Worm (Caenorhabditis elegans) whole organism, young adult: Measurements from ENCODE around the gene lido-5.

ENCODE experiments used
- B0035.1 ChIP-seq: sonication (generic microtip); optimal IDR thresholded peaks from 2 replicates; lab custom pipeline; 2016; ENCODE audit warnings: missing genetic modification characterization, mild to moderate bottlenecking, missing compliant biosample characterization, missing genotype, missing genetic modification reagents
- B0336.3 ChIP-seq: fragments of 200-800 bp; sonication (Bioruptor generic); IDR thresholded peaks from 2 replicates; pipeline ENCODE4 v1.3.6; 2022; ENCODE audit warnings: missing genetic modification characterization, missing compliant biosample characterization
- C17E4.6 ChIP-seq: fragments of 200-800 bp; sonication (Bioruptor generic); IDR thresholded peaks from 2 replicates; pipeline ENCODE4 v1.3.6; 2022; ENCODE audit warnings: missing genetic modification reagents, missing genetic modification characterization, missing compliant biosample characterization
- F39B2.1 ChIP-seq: fragments of 200-800 bp; sonication (Bioruptor generic); IDR thresholded peaks from 2 replicates; pipeline ENCODE4 v1.3.6; 2022; ENCODE audit warnings: missing genetic modification reagents, missing genetic modification characterization, missing compliant biosample characterization
- F49E8.2 ChIP-seq: sonication (generic microtip); optimal IDR thresholded peaks from 3 replicates; lab custom pipeline; 2017; ENCODE audit warnings: missing genetic modification characterization, mild to moderate bottlenecking, missing compliant biosample characterization, antibody characterized with exemption, moderate library complexity; ENCODE audit not compliant: insufficient read depth
- F52B5.7 ChIP-seq: sonication (generic microtip); optimal IDR thresholded peaks from 2 replicates; lab custom pipeline; 2016; ENCODE audit warnings: mild to moderate bottlenecking, missing genetic modification characterization, missing compliant biosample characterization
- F57C9.4 ChIP-seq: sonication (generic microtip); optimal IDR thresholded peaks from 2 replicates; lab custom pipeline; 2017; ENCODE audit warnings: mild to moderate bottlenecking, missing genetic modification characterization, missing compliant biosample characterization
- K11D2.4 ChIP-seq: fragments of 200-800 bp; sonication (Bioruptor generic); IDR thresholded peaks from 2 replicates; pipeline ENCODE4 v1.3.6; 2022; ENCODE audit warnings: missing genetic modification reagents, missing genetic modification characterization, missing compliant biosample characterization
- Y56A3A.18 ChIP-seq: fragments of 200-800 bp; sonication (Bioruptor generic); IDR thresholded peaks from 2 replicates; pipeline ENCODE4 v1.3.6; 2022; ENCODE audit warnings: missing genetic modification reagents, missing genetic modification characterization, missing compliant biosample characterization
- Y79H2A.3 ChIP-seq: fragments of 200-800 bp; sonication (Bioruptor generic); conservative IDR thresholded peaks from 2 replicates; pipeline ENCODE4 v1.3.6; 2022; ENCODE audit warnings: missing genetic modification reagents, missing genetic modification characterization, missing compliant biosample characterization
- Y95B8A.8 ChIP-seq: fragments of 200-800 bp; sonication (Bioruptor generic); IDR thresholded peaks from 2 replicates; pipeline ENCODE4 v1.3.6; 2022; ENCODE audit warnings: missing genetic modification reagents, missing genetic modification characterization, missing compliant biosample characterization
- aptf-2 ChIP-seq: fragments of 200-800 bp; sonication (Bioruptor generic); conservative IDR thresholded peaks from 2 replicates; pipeline ENCODE4 v1.3.6; 2022; ENCODE audit warnings: missing genetic modification reagents, missing genetic modification characterization, missing compliant biosample characterization
- attf-6 ChIP-seq: fragments of 200-800 bp; sonication (Bioruptor generic); IDR thresholded peaks from 2 replicates; pipeline ENCODE4 v1.3.6; 2022; ENCODE audit warnings: missing genetic modification reagents, missing genetic modification characterization, missing compliant biosample characterization
- cebp-1 ChIP-seq, 2 experiments: fragments of 200-800 bp in 1 of 2; sonication (Bioruptor generic) in 1 of 2; sonication (generic microtip) in 1 of 2; IDR thresholded peaks in 1 of 2; optimal IDR thresholded peaks in 1 of 2; 2 replicates each; pipeline versions ENCODE4 v1.3.6 to Lab custom; 2017 to 2022; ENCODE audit warnings: missing compliant biosample characterization in 2 of 2, missing genetic modification characterization in 2 of 2, mild to moderate bottlenecking in 1 of 2, missing genetic modification reagents in 1 of 2, moderate library complexity in 1 of 2
- ceh-40 ChIP-seq: fragments of 200-800 bp; sonication (Bioruptor generic); IDR thresholded peaks from 2 replicates; pipeline ENCODE4 v1.3.6; 2022; ENCODE audit warnings: missing genetic modification characterization, missing compliant biosample characterization
- ceh-58 ChIP-seq: fragments of 200-800 bp; sonication (Bioruptor generic); IDR thresholded peaks from 2 replicates; pipeline ENCODE4 v1.3.6; 2022; ENCODE audit warnings: missing genetic modification characterization, missing compliant biosample characterization
- ceh-79 ChIP-seq: sonication (generic microtip); optimal IDR thresholded peaks from 2 replicates; lab custom pipeline; 2017; ENCODE audit warnings: mild to moderate bottlenecking, missing genetic modification characterization, missing compliant biosample characterization
- dox-1 ChIP-seq: fragments of 200-800 bp; sonication (Bioruptor generic); IDR thresholded peaks from 2 replicates; pipeline ENCODE4 v1.3.6; 2022; ENCODE audit warnings: missing genetic modification reagents, missing genetic modification characterization, missing compliant biosample characterization
- egrh-3 ChIP-seq: fragments of 200-800 bp; sonication (Bioruptor generic); IDR thresholded peaks from 2 replicates; pipeline ENCODE4 v1.3.6; 2022; ENCODE audit warnings: missing genetic modification reagents, missing genetic modification characterization, missing compliant biosample characterization
- fkh-3 ChIP-seq: sonication (generic microtip); optimal IDR thresholded peaks from 2 replicates; lab custom pipeline; 2016; ENCODE audit warnings: mild to moderate bottlenecking, missing genetic modification characterization, missing compliant biosample characterization
- hlh-12 ChIP-seq: sonication (generic microtip); optimal IDR thresholded peaks from 2 replicates; lab custom pipeline; 2016; ENCODE audit warnings: missing genetic modification characterization, missing compliant biosample characterization
- hlh-26 ChIP-seq: fragments of 200-800 bp; sonication (Bioruptor generic); conservative IDR thresholded peaks from 2 replicates; pipeline ENCODE4 v1.3.6; 2022; ENCODE audit warnings: missing genetic modification reagents, missing genetic modification characterization, missing compliant biosample characterization
- let-607 ChIP-seq, 2 experiments: fragments of 200-800 bp in 1 of 2; sonication (Bioruptor generic) in 1 of 2; sonication (generic microtip) in 1 of 2; optimal IDR thresholded peaks; 2 replicates each; lab custom pipeline; 2016 to 2018; ENCODE audit warnings: mild to moderate bottlenecking in 2 of 2, missing compliant biosample characterization in 2 of 2, missing genetic modification characterization in 2 of 2, moderate library complexity in 2 of 2, missing genotype in 1 of 2
- lin-26 ChIP-seq: fragments of 200-800 bp; sonication (Bioruptor generic); IDR thresholded peaks from 2 replicates; pipeline ENCODE4 v1.3.6; 2022; ENCODE audit warnings: missing genetic modification reagents, missing genetic modification characterization, missing compliant biosample characterization
- lin-35 ChIP-seq, 3 experiments: fragments of 150-350 bp in 2 of 3; sonication (generic microtip) in 1 of 3; optimal IDR thresholded peaks; 2 replicates each; lab custom pipeline; 2014 to 2018; ENCODE audit warnings: missing biosample characterization in 3 of 3, missing genetic modification characterization in 3 of 3, missing genetic modification reagents in 3 of 3
- lir-1 ChIP-seq: fragments of 200-800 bp; sonication (Bioruptor generic); conservative IDR thresholded peaks from 2 replicates; pipeline ENCODE4 v1.3.6; 2022; ENCODE audit warnings: missing genetic modification reagents, missing genetic modification characterization, missing compliant biosample characterization
- madf-6 ChIP-seq: fragments of 200-800 bp; sonication (Bioruptor generic); IDR thresholded peaks from 2 replicates; pipeline ENCODE4 v1.3.6; 2022; ENCODE audit warnings: missing genetic modification reagents, missing genetic modification characterization, missing compliant biosample characterization
- mel-28 ChIP-seq: sonication (generic microtip); optimal IDR thresholded peaks from 2 replicates; lab custom pipeline; 2016; ENCODE audit warnings: borderline replicate concordance, mild to moderate bottlenecking, missing genetic modification characterization, missing compliant biosample characterization
- nhr-179 ChIP-seq: sonication (generic microtip); optimal IDR thresholded peaks from 2 replicates; lab custom pipeline; 2016; ENCODE audit warnings: mild to moderate bottlenecking, missing genetic modification characterization, missing compliant biosample characterization
- rec-8 ChIP-seq, 2 experiments: sonication (generic microtip); optimal IDR thresholded peaks; 2 replicates each; lab custom pipeline; 2016; ENCODE audit warnings: mild to moderate bottlenecking in 2 of 2, missing genetic modification characterization in 2 of 2, missing genetic modification reagents in 2 of 2, missing genotype in 2 of 2, missing biosample characterization in 1 of 2, missing compliant biosample characterization in 1 of 2, moderate library complexity in 1 of 2
- repo-1 ChIP-seq: sonication (generic microtip); optimal IDR thresholded peaks from 2 replicates; lab custom pipeline; 2017; ENCODE audit warnings: mild to moderate bottlenecking, missing genetic modification characterization, missing compliant biosample characterization
- rpc-1 ChIP-seq, 2 experiments: fragments of 150-350 bp in 1 of 2; sonication (generic microtip) in 1 of 2; optimal IDR thresholded peaks; 2 replicates each; lab custom pipeline; 2014 to 2018; ENCODE audit warnings: missing biosample characterization in 1 of 2, missing genetic modification characterization in 1 of 2, missing genetic modification reagents in 1 of 2, missing genotype in 1 of 2
- snpc-1.1 ChIP-seq: sonication (generic microtip); optimal IDR thresholded peaks from 2 replicates; lab custom pipeline; 2017; ENCODE audit warnings: missing genetic modification characterization, mild to moderate bottlenecking, missing compliant biosample characterization, antibody characterized with exemption, moderate library complexity, missing genotype, missing genetic modification reagents; ENCODE audit not compliant: insufficient read depth
- somi-1 ChIP-seq: fragments of 200-800 bp; sonication (Bioruptor generic); optimal IDR thresholded peaks from 2 replicates; lab custom pipeline; 2018; ENCODE audit warnings: mild to moderate bottlenecking, missing genetic modification characterization, missing compliant biosample characterization
- tbp1 ChIP-seq: fragments of 200-800 bp; sonication (Bioruptor generic); optimal IDR thresholded peaks from 2 replicates; lab custom pipeline; 2018; ENCODE audit warnings: mild to moderate bottlenecking, missing genetic modification characterization, missing compliant biosample characterization
- tlf-1 ChIP-seq: fragments of 200-800 bp; sonication (Bioruptor generic); optimal IDR thresholded peaks from 2 replicates; lab custom pipeline; 2018; ENCODE audit warnings: mild to moderate bottlenecking, missing genetic modification characterization, missing compliant biosample characterization
- ztf-22 ChIP-seq: fragments of 200-800 bp; sonication (Bioruptor generic); optimal IDR thresholded peaks from 2 replicates; lab custom pipeline; 2018; ENCODE audit warnings: mild to moderate bottlenecking, missing genetic modification characterization, moderate library complexity, missing compliant biosample characterization
- ztf-26 ChIP-seq: sonication (generic microtip); optimal IDR thresholded peaks from 2 replicates; lab custom pipeline; 2017; ENCODE audit warnings: missing genetic modification characterization, missing compliant biosample characterization
- ztf-28 ChIP-seq: fragments of 200-800 bp; sonication (Bioruptor generic); IDR thresholded peaks from 2 replicates; pipeline ENCODE4 v1.3.6; 2022; ENCODE audit warnings: missing genetic modification reagents, missing genetic modification characterization, missing compliant biosample characterization

Gene lido-5

DNA sequence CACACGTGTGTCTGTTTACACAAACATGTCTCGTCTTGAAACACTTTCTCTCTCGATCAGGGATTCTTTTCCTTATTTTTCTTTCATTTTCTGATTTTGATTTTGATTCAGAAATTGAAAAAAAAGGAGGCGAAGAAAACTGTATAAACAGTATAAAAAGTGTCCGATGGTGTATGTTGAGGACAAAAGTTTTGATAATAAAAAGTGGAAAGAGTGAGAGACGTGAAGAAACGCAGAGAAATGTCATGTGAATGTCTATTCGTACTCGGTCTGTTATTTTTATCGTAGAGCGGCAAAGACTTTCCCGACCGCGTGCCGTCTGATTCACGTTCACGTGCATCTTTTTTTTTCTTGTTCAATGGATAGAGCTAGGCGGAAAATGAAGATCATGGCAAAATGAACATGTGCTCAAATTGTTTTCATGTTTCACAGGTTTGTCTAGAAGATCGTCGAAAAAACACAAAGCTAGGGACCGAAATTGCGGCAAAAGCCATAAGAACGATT lies 46.7 kb downstream of the lido-5 start (continued):
- TF ChIP-seq let-607 (tag; optimal IDR thresholded peaks at IDR 0.05; lab: Kevin White, UChicago): peak in 1 of 2 experiments; percentile 32
- no peak for TF ChIP-seq F57C9.4 (tag; lab: Kevin White, UChicago)
- 0 out of 2 replicates have a peak, but pooled peaks have one; percentile 49 for TF ChIP-seq lir-1 (GFP tag; lab: Robert Waterston, UW)
- TF ChIP-seq rec-8 (tag; optimal IDR thresholded peaks at IDR 0.05; lab: Kevin White, UChicago): no peak
- peak; percentile 62 for TF ChIP-seq B0336.3 (GFP tag; lab: Robert Waterston, UW)
- no peak for TF ChIP-seq C17E4.6 (GFP tag; lab: Robert Waterston, UW)
- TF ChIP-seq Y79H2A.3 (GFP tag; lab: Robert Waterston, UW): no peak
- peak; percentile 59 for TF ChIP-seq tbp1
- no peak for TF ChIP-seq fkh-3
- no peak for TF ChIP-seq ceh-79
- no peak for TF ChIP-seq ceh-58 (GFP tag; lab: Robert Waterston, UW)
- no peak for TF ChIP-seq repo-1 (tag; lab: Kevin White, UChicago)
- TF ChIP-seq rpc-1 (optimal IDR thresholded peaks at IDR 0.05; lab: Kevin White, UChicago): no peak
- no peak for TF ChIP-seq rpc-1 (tag; optimal IDR thresholded peaks at IDR 0.05; lab: Kevin White, UChicago)
- no peak for TF ChIP-seq attf-6
- no peak for TF ChIP-seq Y95B8A.8
- no peak for TF ChIP-seq F52B5.7 (tag; lab: Kevin White, UChicago)
- no peak for TF ChIP-seq ztf-28
- TF ChIP-seq hlh-12: no peak
- 0 out of 2 replicates have a peak, but pooled peaks have one; percentile 43 for TF ChIP-seq lin-26 (GFP tag; lab: Robert Waterston, UW)
- no peak for TF ChIP-seq madf-6 (GFP tag; lab: Robert Waterston, UW)
- no peak for TF ChIP-seq F49E8.2 (tag; lab: Kevin White, UChicago)
- no peak for TF ChIP-seq nhr-179
- TF ChIP-seq aptf-2 (GFP tag; lab: Robert Waterston, UW): no peak
- TF ChIP-seq B0035.1 (tag; lab: Kevin White, UChicago): no peak
- TF ChIP-seq F39B2.1: no peak
- no peak for TF ChIP-seq lin-35 (GFP tag; optimal IDR thresholded peaks at IDR 0.05; lab: Kevin White, UChicago)
- TF ChIP-seq snpc-1.1 (tag; lab: Kevin White, UChicago): no peak
- no peak for TF ChIP-seq hlh-26 (GFP tag; lab: Robert Waterston, UW)
- TF ChIP-seq mel-28 (tag; lab: Kevin White, UChicago): no peak
- TF ChIP-seq ceh-40 (GFP tag; lab: Robert Waterston, UW): no peak
- TF ChIP-seq Y56A3A.18 (GFP tag; lab: Robert Waterston, UW): no peak
- TF ChIP-seq egrh-3 (GFP tag; lab: Robert Waterston, UW): no peak
- peak; percentile 64 for TF ChIP-seq dox-1 (GFP tag; lab: Robert Waterston, UW)

ce11 chrX:17062165-17062564 lies 48.3 kb downstream of the lido-5 start:
- TF ChIP-seq tlf-1 (GFP tag; lab: Kevin White, UChicago) (no peak), somi-1 (peak; percentile 7), K11D2.4 (GFP tag; lab: Robert Waterston, UW) (0 out of 2 replicates have a peak, but pooled peaks have one; percentile 37), ztf-26 (tag; lab: Kevin White, UChicago) (peak; percentile 32), cebp-1 (GFP tag; IDR thresholded peaks at IDR 0.05; lab: Robert Waterston, UW) (no peak), cebp-1 (tag; optimal IDR thresholded peaks at IDR 0.05; lab: Kevin White, UChicago) (peak; percentile 18), ztf-22 (GFP tag; lab: Kevin White, UChicago) (no peak)
